Worm (Caenorhabditis elegans): ENCODE results near the gene srlf-11.

The srlf-11 gene

ce11 chrIV:10881230-10881629 lies 4.6 kb downstream of the srlf-11 start, which contains the start of gene F13E9.13:
F13E9.13 (plus strand) TSS chrIV:10881546.
- TF ChIP-seq nhr-237 (tag; optimal IDR thresholded peaks at IDR 0.05) = no peak
- no peak for TF ChIP-seq R02D3.7 (tag; optimal IDR thresholded peaks at IDR 0.05)
- TF ChIP-seq elt-2 (tag; optimal IDR thresholded peaks at IDR 0.05) = peak; percentile 67
- no peak for TF ChIP-seq egl-27 (tag; optimal IDR thresholded peaks at IDR 0.05)
- peak; percentile 18 for TF ChIP-seq ceh-28 (tag; optimal IDR thresholded peaks at IDR 0.05)
- no peak for TF ChIP-seq elt-3 (tag; optimal IDR thresholded peaks at IDR 0.05)
- TF ChIP-seq ama-1 (optimal IDR thresholded peaks at IDR 0.05) = no peak

- TF ChIP-seq hmg-11 (tag; optimal IDR thresholded peaks at IDR 0.05) = no peak
- TF ChIP-seq nhr-12 (tag; optimal IDR thresholded peaks at IDR 0.05) = no peak
Measured at ce11 chrIV:10880264-10880663, 5.6 kb downstream of the srlf-11 start, which contains the start of gene fipr-15. fipr-15 (plus strand) TSS chrIV:10880564.

DNA sequence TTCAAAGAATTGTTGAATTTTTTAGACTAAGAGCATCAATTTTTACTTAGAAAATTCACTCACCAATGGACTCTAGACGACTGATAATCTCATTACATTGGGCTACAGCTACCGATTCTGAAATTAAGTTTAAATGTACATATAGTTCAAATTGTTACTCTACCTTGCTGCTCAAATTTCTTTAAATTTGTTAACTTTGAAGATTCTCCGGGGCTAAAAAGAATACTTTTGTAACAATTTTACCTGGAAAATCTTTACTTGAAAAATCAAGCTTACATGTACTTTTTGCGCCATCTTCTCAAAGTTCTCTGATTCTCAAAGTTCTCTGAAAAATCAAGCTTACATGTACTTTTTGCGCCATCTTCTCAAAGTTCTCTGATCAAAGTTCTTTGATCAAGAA lies 6.3 kb downstream of the srlf-11 start, which contains the start of gene sdz-13:
TSS of gene sdz-13 (minus strand) at position 101 of the 400 bp plus-strand sequence.
- TF ChIP-seq ceh-9 (tag; optimal IDR thresholded peaks at IDR 0.05) = no peak
- no peak for TF ChIP-seq daf-12 (tag; optimal IDR thresholded peaks at IDR 0.05)
- TF ChIP-seq hmg-11 (tag; optimal IDR thresholded peaks at IDR 0.05) = no peak
- TF ChIP-seq fkh-2 (tag; optimal IDR thresholded peaks at IDR 0.05) = no peak
- TF ChIP-seq lin-15B (tag; optimal IDR thresholded peaks at IDR 0.05) = no peak
- TF ChIP-seq aly-2 (tag; optimal IDR thresholded peaks at IDR 0.05) = no peak
- TF ChIP-seq eor-1 (tag; optimal IDR thresholded peaks at IDR 0.05) = no peak
- no peak for TF ChIP-seq elt-1 (tag; optimal IDR thresholded peaks at IDR 0.05)
- TF ChIP-seq mml-1 (tag; optimal IDR thresholded peaks at IDR 0.05) = no peak
- no peak for TF ChIP-seq snpc-4 (tag; optimal IDR thresholded peaks at IDR 0.05)
- no peak for TF ChIP-seq sea-2 (GFP tag; optimal IDR thresholded peaks at IDR 0.05)

DNA sequence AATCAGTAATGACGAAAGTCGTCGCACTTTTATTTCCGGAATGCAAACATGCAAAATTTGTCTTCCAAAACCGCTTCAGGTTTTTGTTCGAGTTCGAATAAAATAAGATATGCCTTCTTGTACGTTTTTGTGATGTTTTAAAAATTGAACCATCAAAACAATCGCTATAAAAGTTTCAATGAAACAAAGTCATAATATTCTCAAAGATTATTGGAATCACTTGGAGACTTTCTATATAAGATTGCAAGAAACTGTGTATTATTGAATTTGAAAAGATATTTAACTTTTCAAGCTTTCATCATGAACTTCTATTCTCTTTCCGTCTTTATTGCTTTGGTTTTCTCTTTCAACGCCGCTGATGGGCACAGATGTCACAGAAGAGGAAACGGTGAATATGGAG lies 9.0 kb downstream of the srlf-11 start, which contains the start of gene fipr-14:
TSS of gene fipr-14 (plus strand) at position 301 of the 400 bp plus-strand sequence.
- no peak for TF ChIP-seq elt-1 (tag; optimal IDR thresholded peaks at IDR 0.05)
- TF ChIP-seq fos-1 (tag; optimal IDR thresholded peaks at IDR 0.05) = no peak
- no peak for TF ChIP-seq skn-1 (tag; optimal IDR thresholded peaks at IDR 0.05)
- TF ChIP-seq nhr-237 (tag; optimal IDR thresholded peaks at IDR 0.05) = no peak
- TF ChIP-seq fkh-10 (GFP tag; optimal IDR thresholded peaks at IDR 0.05) = no peak
- TF ChIP-seq fkh-2 (tag; optimal IDR thresholded peaks at IDR 0.05) = no peak
- no peak for TF ChIP-seq nhr-11 (tag; optimal IDR thresholded peaks at IDR 0.05)

ce11 chrIV:10874527-10874926 lies 11.3 kb downstream of the srlf-11 start, which contains the start of gene F13E9.12:
F13E9.12 (minus strand) TSS chrIV:10874627.
- TF ChIP-seq elt-1 (tag; optimal IDR thresholded peaks at IDR 0.05) (peak; percentile 35), jun-1 (tag; optimal IDR thresholded peaks at IDR 0.05) (no peak)

ce11 chrIV:10870158-10870557 lies 15.7 kb downstream of the srlf-11 start:
- TF ChIP-seq egl-5 (tag; optimal IDR thresholded peaks at IDR 0.05) (no peak), daf-12 (tag; optimal IDR thresholded peaks at IDR 0.05) (no peak), nhr-23 (tag; optimal IDR thresholded peaks at IDR 0.05) (no peak), pqm-1 (tag; optimal IDR thresholded peaks at IDR 0.05) (no peak), elt-3 (tag; optimal IDR thresholded peaks at IDR 0.05) (no peak), jun-1 (tag; optimal IDR thresholded peaks at IDR 0.05) (no peak), tbx-2 (tag; optimal IDR thresholded peaks at IDR 0.05) (no peak), nhr-11 (tag; optimal IDR thresholded peaks at IDR 0.05) (no peak), nhr-25 (tag; optimal IDR thresholded peaks at IDR 0.05) (no peak), nhr-67 (tag; optimal IDR thresholded peaks at IDR 0.05) (no peak), ztf-11 (tag; optimal IDR thresholded peaks at IDR 0.05) (no peak), pha-4 (tag; optimal IDR thresholded peaks at IDR 0.05) (no peak), unc-39 (tag; optimal IDR thresholded peaks at IDR 0.05) (no peak)
